Worm (Caenorhabditis elegans) whole organism, L2 larva: ENCODE measurements around the gene cut-6.

Experiments used
- C34F6.9 ChIP-seq: fragments of 150-350 bp; optimal IDR thresholded peaks from 2 replicates; lab custom pipeline; 2014; ENCODE audit warnings: missing biosample characterization, missing genetic modification characterization
- F13H6.1 ChIP-seq: sonication (generic microtip); optimal IDR thresholded peaks from 2 replicates; lab custom pipeline; 2016; ENCODE audit warnings: missing genetic modification characterization, missing compliant biosample characterization
- R02D3.7 ChIP-seq: fragments of 150-350 bp; optimal IDR thresholded peaks from 2 replicates; lab custom pipeline; 2014; ENCODE audit warnings: missing biosample characterization, missing genetic modification characterization
- Y55F3AM.14 ChIP-seq: fragments of 200-800 bp; sonication (Bioruptor generic); optimal IDR thresholded peaks from 2 replicates; lab custom pipeline; 2018; ENCODE audit warnings: mild to moderate bottlenecking, missing genetic modification characterization, missing compliant biosample characterization
- ZK546.5 ChIP-seq: sonication (generic microtip); optimal IDR thresholded peaks from 2 replicates; lab custom pipeline; 2017; ENCODE audit warnings: missing biosample characterization, missing genetic modification characterization
- ama-1 ChIP-seq: fragments of 150-350 bp; optimal IDR thresholded peaks from 2 replicates; lab custom pipeline; 2018; ENCODE audit warnings: inconsistent platforms
- ceh-16 ChIP-seq: fragments of 150-350 bp; optimal IDR thresholded peaks from 2 replicates; lab custom pipeline; 2014; ENCODE audit warnings: missing biosample characterization, missing genetic modification characterization
- ceh-82 ChIP-seq: fragments of 150-350 bp; optimal IDR thresholded peaks from 2 replicates; lab custom pipeline; 2014; ENCODE audit warnings: missing biosample characterization, missing genetic modification characterization
- crh-2 ChIP-seq: sonication (generic microtip); optimal IDR thresholded peaks from 2 replicates; lab custom pipeline; 2017; ENCODE audit warnings: missing biosample characterization, missing genetic modification characterization
- dmd-4 ChIP-seq: sonication (generic microtip); optimal IDR thresholded peaks from 2 replicates; lab custom pipeline; 2017; ENCODE audit warnings: missing biosample characterization, missing genetic modification characterization
- elt-3 ChIP-seq: sonication (generic microtip); optimal IDR thresholded peaks from 2 replicates; lab custom pipeline; 2017; ENCODE audit warnings: missing biosample characterization, missing genetic modification characterization
- fos-1 ChIP-seq: fragments of 150-350 bp; optimal IDR thresholded peaks from 2 replicates; lab custom pipeline; 2014; ENCODE audit warnings: missing biosample characterization, missing genetic modification characterization
- gmeb-1 ChIP-seq: fragments of 150-350 bp; optimal IDR thresholded peaks from 2 replicates; lab custom pipeline; 2014; ENCODE audit warnings: missing biosample characterization, missing genetic modification characterization
- lin-11 ChIP-seq: fragments of 150-350 bp; sonication (generic microtip); optimal IDR thresholded peaks from 2 replicates; lab custom pipeline; 2014; ENCODE audit warnings: missing biosample characterization, missing genetic modification characterization, inconsistent platforms, mixed read lengths
- lin-13 ChIP-seq: fragments of 150-350 bp; optimal IDR thresholded peaks from 2 replicates; lab custom pipeline; 2014; ENCODE audit warnings: missing biosample characterization, missing genetic modification reagents, missing genetic modification characterization
- lin-39 ChIP-seq: fragments of 150-350 bp; optimal IDR thresholded peaks from 2 replicates; lab custom pipeline; 2014; ENCODE audit warnings: missing biosample characterization, missing genetic modification reagents, missing genetic modification characterization
- lsy-2 ChIP-seq, 2 experiments: fragments of 150-350 bp in 1 of 2; sonication (generic microtip) in 1 of 2; optimal IDR thresholded peaks; 2 replicates each; lab custom pipeline; 2014 to 2017; ENCODE audit warnings: missing biosample characterization in 2 of 2, missing genetic modification characterization in 2 of 2
- mab-5 ChIP-seq: fragments of 150-350 bp; optimal IDR thresholded peaks from 2 replicates; lab custom pipeline; 2014; ENCODE audit warnings: missing biosample characterization, missing genetic modification characterization
- mbf-1 ChIP-seq: sonication (generic microtip); optimal IDR thresholded peaks from 2 replicates; lab custom pipeline; 2017; ENCODE audit warnings: missing biosample characterization, missing genetic modification characterization
- mdl-1 ChIP-seq, 2 experiments: fragments of 150-350 bp in 1 of 2; sonication (generic microtip) in 1 of 2; optimal IDR thresholded peaks; 2 replicates each; lab custom pipeline; 2017; ENCODE audit warnings: missing biosample characterization in 2 of 2, missing genetic modification characterization in 2 of 2
- nhr-10 ChIP-seq: sonication (generic microtip); optimal IDR thresholded peaks from 2 replicates; lab custom pipeline; 2017; ENCODE audit warnings: missing biosample characterization, missing genetic modification characterization
- nhr-11 ChIP-seq: fragments of 150-350 bp; optimal IDR thresholded peaks from 2 replicates; lab custom pipeline; 2014; ENCODE audit warnings: missing biosample characterization, missing genetic modification characterization
- nhr-12 ChIP-seq: fragments of 150-350 bp; optimal IDR thresholded peaks from 2 replicates; lab custom pipeline; 2014; ENCODE audit warnings: missing biosample characterization, missing genetic modification characterization
- nhr-21 ChIP-seq: fragments of 150-350 bp; optimal IDR thresholded peaks from 2 replicates; lab custom pipeline; 2014; ENCODE audit warnings: missing biosample characterization, missing genetic modification characterization
- nhr-23 ChIP-seq: fragments of 150-350 bp; optimal IDR thresholded peaks from 2 replicates; lab custom pipeline; 2014; ENCODE audit warnings: missing biosample characterization, missing genetic modification reagents, missing genetic modification characterization
- nhr-237 ChIP-seq: fragments of 150-350 bp; optimal IDR thresholded peaks from 2 replicates; lab custom pipeline; 2014; ENCODE audit warnings: missing biosample characterization, missing genetic modification characterization
- nhr-25 ChIP-seq: fragments of 150-350 bp; sonication (generic microtip); optimal IDR thresholded peaks from 3 replicates; lab custom pipeline; 2014; ENCODE audit warnings: missing biosample characterization, missing genetic modification characterization
- nhr-6 ChIP-seq: fragments of 150-350 bp; optimal IDR thresholded peaks from 2 replicates; lab custom pipeline; 2014; ENCODE audit warnings: missing biosample characterization, missing genetic modification characterization
- nhr-77 ChIP-seq: fragments of 150-350 bp; optimal IDR thresholded peaks from 2 replicates; lab custom pipeline; 2014; ENCODE audit warnings: missing biosample characterization, missing genetic modification characterization
- peb-1 ChIP-seq: fragments of 150-350 bp; optimal IDR thresholded peaks from 2 replicates; lab custom pipeline; 2014; ENCODE audit warnings: missing biosample characterization, missing genetic modification characterization
- sem-4 ChIP-seq: fragments of 150-350 bp; optimal IDR thresholded peaks from 2 replicates; lab custom pipeline; 2014; ENCODE audit warnings: missing biosample characterization, missing genetic modification reagents, missing genetic modification characterization
- sma-3 ChIP-seq: sonication (generic microtip); optimal IDR thresholded peaks from 2 replicates; lab custom pipeline; 2016; ENCODE audit warnings: missing genetic modification reagents, missing genetic modification characterization, missing compliant biosample characterization
- sma-9 ChIP-seq, 2 experiments: fragments of 150-350 bp in 1 of 2; sonication (generic microtip) in 1 of 2; optimal IDR thresholded peaks; 2 replicates each; lab custom pipeline; 2014 to 2016; ENCODE audit warnings: missing genetic modification characterization in 2 of 2, mild to moderate bottlenecking in 1 of 2, missing biosample characterization in 1 of 2, missing compliant biosample characterization in 1 of 2, missing genetic modification reagents in 1 of 2, moderate library complexity in 1 of 2
- snpc-4 ChIP-seq: fragments of 150-350 bp; optimal IDR thresholded peaks from 2 replicates; lab custom pipeline; 2014; ENCODE audit warnings: missing biosample characterization, missing genetic modification characterization
- unc-39 ChIP-seq: fragments of 150-350 bp; optimal IDR thresholded peaks from 2 replicates; lab custom pipeline; 2014; ENCODE audit warnings: missing biosample characterization, missing genetic modification characterization
- unc-55 ChIP-seq: fragments of 150-350 bp; sonication (generic microtip); optimal IDR thresholded peaks from 3 replicates; lab custom pipeline; 2014; ENCODE audit warnings: missing biosample characterization, missing genetic modification reagents, missing genetic modification characterization
- zag-1 ChIP-seq: fragments of 150-350 bp; optimal IDR thresholded peaks from 2 replicates; lab custom pipeline; 2014; ENCODE audit warnings: missing biosample characterization, missing genetic modification characterization
- ztf-1 ChIP-seq: fragments of 200-800 bp; sonication (Bioruptor generic); conservative IDR thresholded peaks from 2 replicates; pipeline ENCODE4 v1.3.6; 2022; ENCODE audit warnings: missing genetic modification characterization, missing compliant biosample characterization

cut-6 gene

ce11 chrIII:10881996-10882395 is 29.3 kb upstream of the cut-6 start (continued):
- TF ChIP-seq F13H6.1 (tag; lab: Kevin White, UChicago), result peak; percentile 39
- peak; percentile 24 for TF ChIP-seq snpc-4
- TF ChIP-seq peb-1 (tag; lab: Kevin White, UChicago), result no peak
- TF ChIP-seq lin-39 (tag; lab: Kevin White, UChicago), result no peak
- no peak for TF ChIP-seq Y55F3AM.14 (GFP tag; lab: Kevin White, UChicago)
- TF ChIP-seq lin-11 (tag; lab: Kevin White, UChicago), result no peak

DNA sequence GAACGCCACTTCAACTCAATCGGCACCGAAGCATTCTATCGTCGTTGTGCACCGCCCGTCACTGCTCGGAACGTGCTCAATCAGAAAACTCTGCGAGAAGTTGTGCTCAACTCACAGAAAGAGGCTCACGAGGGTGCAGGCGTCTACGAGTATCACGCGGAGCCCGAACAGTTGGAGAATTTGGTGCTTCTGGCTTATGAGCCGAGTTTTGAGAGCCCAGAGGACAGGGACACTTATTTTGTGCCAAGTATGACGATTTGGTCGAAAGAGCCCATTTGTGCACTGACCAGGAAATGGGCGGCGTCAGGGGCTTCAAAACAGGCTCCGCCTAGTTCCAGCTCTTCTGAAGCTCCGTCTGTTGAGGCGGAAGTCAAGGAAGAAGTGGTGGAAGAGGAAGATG is 22.4 kb upstream of the cut-6 start:
- TF ChIP-seq ama-1 (lab: Kevin White, UChicago) (no peak), crh-2 (no peak)

DNA sequence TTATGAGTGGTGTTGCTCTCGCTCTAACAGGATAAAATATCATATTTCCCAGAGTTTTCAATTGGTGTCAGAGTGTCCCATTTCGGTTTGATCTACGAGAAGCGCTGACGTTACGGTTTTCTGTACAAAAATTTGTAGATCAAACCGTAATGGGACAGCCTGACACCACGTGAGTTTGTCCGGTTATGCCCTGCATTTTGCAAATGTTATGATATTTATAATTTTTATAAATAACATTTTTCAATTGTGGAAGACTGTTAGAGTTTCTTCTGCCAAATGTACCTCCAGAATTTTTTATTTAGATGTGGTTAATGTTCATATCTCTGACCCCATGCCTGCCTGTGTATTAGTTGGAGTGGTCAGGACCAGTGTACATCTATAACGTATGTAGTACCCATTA is 17.0 kb upstream of the cut-6 start, which contains the start of gene fbxb-87:
fbxb-87 (plus strand) TSS at position 301 of the 400 bp plus-strand sequence.
- TF ChIP-seq nhr-237 (tag; lab: Kevin White, UChicago) (no peak), nhr-21 (tag; lab: Kevin White, UChicago) (no peak), nhr-11 (tag; lab: Kevin White, UChicago) (no peak), lsy-2 (tag; optimal IDR thresholded peaks at IDR 0.05; lab: Kevin White, UChicago) (no peak), fos-1 (tag; lab: Kevin White, UChicago) (no peak), nhr-10 (tag; lab: Kevin White, UChicago) (no peak), F13H6.1 (tag; lab: Kevin White, UChicago) (no peak), peb-1 (tag; lab: Kevin White, UChicago) (no peak), ztf-1 (GFP tag; lab: Robert Waterston, UW) (no peak), unc-39 (tag; lab: Kevin White, UChicago) (no peak), mbf-1 (tag; lab: Kevin White, UChicago) (no peak), ZK546.5 (tag; lab: Kevin White, UChicago) (no peak), dmd-4 (no peak), elt-3 (tag; lab: Kevin White, UChicago) (no peak), nhr-12 (no peak)

DNA sequence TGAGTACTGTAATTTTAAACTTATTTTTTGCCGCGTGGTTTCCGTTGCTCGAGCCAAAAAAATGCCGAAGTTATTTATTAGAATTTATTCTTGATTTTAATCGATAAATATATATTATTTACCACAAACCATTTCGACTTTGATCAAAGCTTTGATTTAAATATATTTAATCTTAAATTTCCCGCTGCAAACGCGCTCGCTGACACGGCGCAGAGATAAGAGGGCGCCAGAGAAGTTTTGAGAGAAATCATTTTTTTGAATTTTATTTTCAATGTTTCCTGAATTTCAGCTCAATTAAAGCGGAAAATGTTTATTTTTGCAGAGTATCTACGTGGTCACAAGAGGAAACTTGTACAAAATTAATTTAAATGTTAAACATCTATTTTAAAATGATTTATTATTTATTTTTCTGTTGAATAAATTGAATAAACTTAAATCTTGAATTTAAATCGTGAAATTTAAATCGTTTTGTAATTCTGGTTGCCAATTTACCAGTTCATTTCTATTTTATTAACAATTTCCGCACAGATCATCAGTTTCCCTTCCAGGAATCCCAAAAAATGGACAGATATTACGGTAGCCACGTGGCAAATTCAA is 15.3 kb upstream of the cut-6 start, which contains the start of gene com-1:
com-1 (plus strand) TSS at position 547 of the 597 bp plus-strand sequence.
- peak; percentile 68 for TF ChIP-seq unc-55
- peak; percentile 41 for TF ChIP-seq lin-13 (GFP tag; lab: Kevin White, UChicago)
- TF ChIP-seq C34F6.9, result peak; percentile 62
- TF ChIP-seq nhr-23, result no peak
- TF ChIP-seq nhr-237 (tag; lab: Kevin White, UChicago), result no peak
- TF ChIP-seq gmeb-1 (tag; lab: Kevin White, UChicago), result peak; percentile 57
- TF ChIP-seq lsy-2 (tag; optimal IDR thresholded peaks at IDR 0.05; lab: Kevin White, UChicago), result peak in 1 of 2 experiments; percentile 66
- TF ChIP-seq fos-1 (tag; lab: Kevin White, UChicago), result no peak
- no peak for TF ChIP-seq ceh-82 (tag; lab: Kevin White, UChicago)

ce11 chrIII:10902341-10902740 is 8.9 kb upstream of the cut-6 start, which contains the start of gene unc-119:
TSS of gene unc-119 (plus strand) at chrIII:10902641.
- no peak for TF ChIP-seq peb-1 (tag; lab: Kevin White, UChicago)
- TF ChIP-seq gmeb-1 (tag; lab: Kevin White, UChicago), result no peak
- no peak for TF ChIP-seq lsy-2 (tag; optimal IDR thresholded peaks at IDR 0.05; lab: Kevin White, UChicago)
- no peak for TF ChIP-seq ZK546.5 (tag; lab: Kevin White, UChicago)
- TF ChIP-seq ztf-1 (GFP tag; lab: Robert Waterston, UW), result no peak
- no peak for TF ChIP-seq sem-4 (tag; lab: Kevin White, UChicago)

ce11 chrIII:10903009-10903609 is 8.2 kb upstream of the cut-6 start:
- TF ChIP-seq mdl-1 (tag; optimal IDR thresholded peaks at IDR 0.05; lab: Kevin White, UChicago) (peak in 1 of 2 experiments; percentile 12), mab-5 (tag; lab: Kevin White, UChicago) (no peak), lsy-2 (tag; optimal IDR thresholded peaks at IDR 0.05; lab: Kevin White, UChicago) (peak in 1 of 2 experiments; percentile 52), sma-9 (GFP tag; optimal IDR thresholded peaks at IDR 0.05; lab: Kevin White, UChicago) (no peak), sma-9 (tag; optimal IDR thresholded peaks at IDR 0.05; lab: Kevin White, UChicago) (no peak), nhr-6 (tag; lab: Kevin White, UChicago) (peak; percentile 31), C34F6.9 (peak; percentile 65), zag-1 (peak; percentile 44), mbf-1 (tag; lab: Kevin White, UChicago) (no peak), nhr-21 (tag; lab: Kevin White, UChicago) (peak; percentile 19), crh-2 (peak; percentile 75), lin-11 (tag; lab: Kevin White, UChicago) (peak; percentile 20), R02D3.7 (tag; lab: Kevin White, UChicago) (no peak), ztf-1 (GFP tag; lab: Robert Waterston, UW) (no peak), unc-55 (peak; percentile 26), nhr-12 (no peak), nhr-77 (tag; lab: Kevin White, UChicago) (no peak), ama-1 (lab: Kevin White, UChicago) (no peak), nhr-11 (tag; lab: Kevin White, UChicago) (no peak), sma-3 (GFP tag; lab: Kevin White, UChicago) (no peak), ceh-16 (tag; lab: Kevin White, UChicago) (no peak), nhr-25 (tag; lab: Kevin White, UChicago) (no peak)
